Worm (Caenorhabditis elegans): ENCODE results near the gene gpa-17.

DNA sequence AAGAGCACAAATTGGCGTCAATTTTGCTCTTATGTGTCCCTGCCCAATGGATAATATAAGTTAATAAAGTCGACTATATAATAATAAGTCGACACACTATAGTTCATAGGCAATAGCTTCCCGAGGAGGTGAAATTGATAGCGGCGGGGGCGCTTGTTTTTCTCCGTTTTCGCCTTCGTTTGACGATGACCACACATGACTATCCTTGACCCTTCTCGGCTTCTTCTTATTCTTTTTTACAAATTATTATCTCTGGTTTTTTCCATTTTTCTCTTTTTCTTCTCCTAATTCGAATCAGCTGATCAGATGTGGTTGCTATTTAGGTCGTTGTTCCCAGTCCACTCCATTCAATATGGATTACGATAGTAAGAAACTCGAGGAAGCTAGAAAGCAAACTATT, 42.3 kb downstream of the gpa-17 start, which contains the start of gene acbp-8:
- no peak for TF ChIP-seq ref-1 (GFP tag; conservative IDR thresholded peaks at IDR 0.05)
- TF ChIP-seq T22C8.4 (GFP tag; IDR thresholded peaks at IDR 0.05), result no peak
- TF ChIP-seq flt-1 (GFP tag; IDR thresholded peaks at IDR 0.05), result no peak
- TF ChIP-seq tab-1 (GFP tag; IDR thresholded peaks at IDR 0.05), result no peak
- TF ChIP-seq cog-1 (tag; optimal IDR thresholded peaks at IDR 0.05), result no peak
- TF ChIP-seq ztf-23 (GFP tag; IDR thresholded peaks at IDR 0.05), result no peak
- no peak for TF ChIP-seq med-1 (GFP tag; optimal IDR thresholded peaks at IDR 0.05; ENCODE audit: insufficient read depth)

All from whole organism, midembryonic.